Worm (Caenorhabditis elegans): ENCODE measurements around the gene W09G12.8.

DNA sequence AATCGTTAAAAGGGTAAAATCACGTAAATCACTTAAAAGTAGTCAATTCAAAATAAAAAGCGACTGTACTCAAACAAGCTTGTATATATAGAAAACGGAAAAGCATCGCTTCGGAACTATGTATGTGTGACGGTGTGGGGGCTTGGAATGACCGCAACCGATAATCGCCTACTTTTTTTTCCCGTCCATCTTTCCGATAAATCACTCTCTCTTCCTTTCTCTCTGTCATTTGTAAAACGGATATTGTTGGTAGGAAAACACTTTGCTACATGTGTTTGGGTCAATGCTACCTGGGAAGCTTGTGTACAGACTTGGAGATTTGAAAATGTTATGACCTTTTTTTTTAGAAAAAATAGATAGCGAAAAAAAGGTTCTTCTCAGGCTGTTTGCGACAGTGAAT is 1.2 kb upstream of the W09G12.8 start:
- TF ChIP-seq ama-1 (optimal IDR thresholded peaks at IDR 0.05) (no peak), scrt-1 (GFP tag; IDR thresholded peaks at IDR 0.05) (no peak)

Data from whole organism, early embryonic.